Worm (Caenorhabditis elegans): Measurements from ENCODE around the gene zhit-2.

DNA sequence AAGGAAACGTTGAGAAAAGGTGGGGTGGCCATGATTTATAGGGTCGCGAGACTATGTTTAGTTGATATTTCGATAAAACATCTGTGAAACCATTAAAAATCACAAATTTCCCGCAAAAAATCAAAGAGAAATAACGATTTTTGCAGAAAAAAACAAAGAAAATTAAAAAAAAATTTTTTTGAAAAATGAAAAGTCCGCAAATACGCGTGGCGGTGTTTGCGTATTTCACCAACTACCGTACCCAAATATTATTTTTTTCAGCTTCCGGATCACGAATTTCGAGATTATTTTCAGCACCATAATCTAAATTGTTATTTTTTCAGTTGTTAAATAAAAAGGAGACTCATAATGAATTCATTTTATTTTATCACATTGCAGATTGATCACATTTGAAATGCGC is 14.1 kb downstream of the zhit-2 start:
- TF ChIP-seq him-1 (tag; optimal IDR thresholded peaks at IDR 0.05) (no peak), dao-5 (tag; optimal IDR thresholded peaks at IDR 0.05) (no peak)

All from whole organism, L4/young adult.